Worm (Caenorhabditis elegans): ENCODE measurements around the gene K02B2.6.

Gene K02B2.6

DNA sequence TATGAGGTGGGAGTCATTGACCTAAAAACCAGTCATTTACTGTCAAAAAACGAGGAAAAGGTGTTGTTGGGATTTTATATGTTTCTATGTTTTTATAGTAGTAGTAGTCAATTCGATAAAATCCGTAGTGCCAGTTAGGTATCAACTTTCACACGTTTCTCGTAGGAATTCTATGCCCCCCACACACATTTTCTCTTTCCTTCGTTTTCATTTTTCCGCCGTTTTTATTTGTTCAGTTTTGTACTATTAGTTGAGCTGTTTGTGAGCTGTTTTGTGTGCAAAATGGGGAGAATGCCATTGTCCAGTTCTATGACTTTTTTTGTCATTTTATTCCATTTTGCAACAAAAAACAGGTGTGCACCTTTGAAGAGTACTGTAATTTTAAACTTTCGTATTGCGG, 13.4 kb downstream of the K02B2.6 start (continued):
- no peak for TF ChIP-seq bed-2 (GFP tag; IDR thresholded peaks at IDR 0.05)

DNA sequence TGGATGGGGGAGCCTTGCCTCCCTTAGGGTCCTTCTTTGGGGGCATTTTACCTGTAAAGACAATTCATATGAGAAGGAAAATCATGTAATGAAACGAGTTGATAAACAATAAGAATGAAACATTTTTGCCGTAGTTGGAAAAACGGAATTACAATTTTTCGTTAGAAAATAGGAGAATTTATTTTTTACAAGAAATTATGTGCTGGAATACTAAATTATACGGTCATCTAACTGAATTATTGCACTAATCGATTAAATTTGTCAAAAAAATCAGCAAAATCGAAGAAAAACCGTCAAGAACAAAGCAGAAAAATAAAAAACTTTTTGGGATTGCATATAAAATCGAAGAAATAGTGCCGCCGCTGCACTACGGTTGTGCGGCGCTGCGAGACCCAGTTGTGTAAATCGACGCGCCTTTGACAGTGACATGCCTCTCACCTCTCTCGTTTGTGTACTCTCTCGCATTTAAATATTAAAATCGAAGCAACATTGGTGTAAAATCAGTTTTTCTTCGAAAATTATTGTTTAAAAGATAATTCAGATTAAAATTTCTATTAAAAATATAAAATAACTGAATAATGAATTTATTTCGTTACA, 14.4 kb downstream of the K02B2.6 start, which contains the start of gene rps-25:
Gene rps-25, minus strand, starts transcription at position 51 of the 597 bp plus-strand sequence.
- TF ChIP-seq nfya-1 (tag; optimal IDR thresholded peaks at IDR 0.05; ENCODE audit: borderline replicate concordance, insufficient read depth) (no peak), efl-1 (GFP tag; optimal IDR thresholded peaks at IDR 0.05) (peak; percentile 41), tlf-1 (GFP tag; optimal IDR thresholded peaks at IDR 0.05) (no peak), hmg-1.2 (GFP tag; IDR thresholded peaks at IDR 0.05) (peak; percentile 90), K12H6.12 (tag; optimal IDR thresholded peaks at IDR 0.05) (no peak), ztf-25 (GFP tag; IDR thresholded peaks at IDR 0.05) (no peak), ekl-4 (GFP tag; IDR thresholded peaks at IDR 0.05) (no peak), madf-3 (GFP tag; IDR thresholded peaks at IDR 0.05) (0 out of 2 replicates have a peak, but pooled peaks have one; percentile 40), lin-35 (GFP tag; optimal IDR thresholded peaks at IDR 0.05) (peak in 1 of 3 experiments; percentile 14), ztf-18 (tag; optimal IDR thresholded peaks at IDR 0.05) (peak; percentile 1), snpc-1.1 (tag; optimal IDR thresholded peaks at IDR 0.05; ENCODE audit: insufficient read depth) (peak; percentile 83), lsl-1 (GFP tag; optimal IDR thresholded peaks at IDR 0.05) (peak; percentile 75), B0035.1 (tag; optimal IDR thresholded peaks at IDR 0.05) (no peak), lag-1 (GFP tag; IDR thresholded peaks at IDR 0.05) (no peak), let-526 (GFP tag; IDR thresholded peaks at IDR 0.05) (no peak), F57A8.1 (GFP tag; optimal IDR thresholded peaks at IDR 0.05) (no peak), snpc-1.3 (tag; optimal IDR thresholded peaks at IDR 0.05; ENCODE audit: insufficient read depth) (peak; percentile 84), egl-18 (GFP tag; IDR thresholded peaks at IDR 0.05) (no peak), F33H1.4 (GFP tag; IDR thresholded peaks at IDR 0.05) (peak; percentile 92), ceh-100 (GFP tag; IDR thresholded peaks at IDR 0.05) (no peak), nfya-2 (GFP tag; IDR thresholded peaks at IDR 0.05) (no peak), attf-5 (GFP tag; optimal IDR thresholded peaks at IDR 0.05) (peak; percentile 29), attf-3 (GFP tag; conservative IDR thresholded peaks at IDR 0.05) (peak; percentile 42; the same call in 1 of the 2 replicates), tbp1 (GFP tag; optimal IDR thresholded peaks at IDR 0.05) (peak; percentile 66), nhr-80 (tag; optimal IDR thresholded peaks at IDR 0.05) (peak; percentile 7), T07F8.4 (tag; optimal IDR thresholded peaks at IDR 0.05) (no peak), F52B5.7 (tag; optimal IDR thresholded peaks at IDR 0.05) (no peak), F55B11.4 (tag; optimal IDR thresholded peaks at IDR 0.05; ENCODE audit: borderline replicate concordance, insufficient read depth) (no peak), madf-8 (GFP tag; conservative IDR thresholded peaks at IDR 0.05) (0 out of 2 replicates have a peak, but pooled peaks have one; percentile 29), F23B12.7 (tag; optimal IDR thresholded peaks at IDR 0.05; ENCODE audit: insufficient read depth) (peak; percentile 39), bed-2 (GFP tag; IDR thresholded peaks at IDR 0.05) (no peak), hrde-1 (tag; optimal IDR thresholded peaks at IDR 0.05; ENCODE audit: borderline replicate concordance) (no peak), F49E8.2 (tag; optimal IDR thresholded peaks at IDR 0.05; ENCODE audit: insufficient read depth) (peak; percentile 62), sdz-38 (tag; optimal IDR thresholded peaks at IDR 0.05) (no peak), K11D2.4 (GFP tag; IDR thresholded peaks at IDR 0.05) (no peak), Y53F4B.3 (GFP tag; IDR thresholded peaks at IDR 0.05) (no peak), dpff-1 (tag; optimal IDR thresholded peaks at IDR 0.05) (no peak), hsf-1 (GFP tag; IDR thresholded peaks at IDR 0.05) (no peak), ceh-91 (GFP tag; IDR thresholded peaks at IDR 0.05) (0 out of 2 replicates have a peak, but pooled peaks have one; percentile 21), ZK185.1 (tag; optimal IDR thresholded peaks at IDR 0.05; ENCODE audit: poor library complexity, severe bottlenecking) (no peak), ama-1 (optimal IDR thresholded peaks at IDR 0.05) (no peak), ama-1 (GFP tag; optimal IDR thresholded peaks at IDR 0.05) (peak in 1 of 2 experiments; percentile 41), D2030.7 (GFP tag; IDR thresholded peaks at IDR 0.05) (peak; percentile 71), nhr-179 (tag; optimal IDR thresholded peaks at IDR 0.05) (no peak), lir-1 (GFP tag; conservative IDR thresholded peaks at IDR 0.05) (no peak)
